Worm (Caenorhabditis elegans): ENCODE measurements around the gene C54D10.13.

Gene C54D10.13

DNA sequence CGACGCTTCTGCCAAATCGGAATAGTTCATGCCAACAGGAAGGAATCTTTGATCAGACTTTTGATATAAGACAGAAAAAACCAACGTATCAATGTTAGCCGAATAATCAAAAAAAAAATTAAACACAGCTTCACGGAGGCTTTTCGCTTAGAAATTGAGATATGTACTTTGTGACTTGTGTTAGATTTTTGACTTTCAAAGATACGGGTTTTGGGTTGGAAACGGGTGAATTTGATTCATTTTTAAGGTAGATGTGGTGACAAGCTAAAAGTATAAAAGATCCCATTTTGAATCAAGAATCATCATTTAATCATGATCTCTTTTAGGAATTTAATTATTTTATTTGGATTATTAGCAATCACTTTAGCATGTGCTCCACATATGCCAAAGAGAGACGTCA, 29.7 kb downstream of the C54D10.13 start, which contains the start of gene K01D12.8:
Gene K01D12.8, plus strand, starts transcription at position 301 of the 400 bp plus-strand sequence.
- TF ChIP-seq ces-1 (GFP tag; optimal IDR thresholded peaks at IDR 0.05) (no peak), elt-3 (tag; optimal IDR thresholded peaks at IDR 0.05) (no peak), unc-39 (tag; optimal IDR thresholded peaks at IDR 0.05) (no peak), lin-13 (tag; optimal IDR thresholded peaks at IDR 0.05) (no peak), ham-2 (GFP tag; optimal IDR thresholded peaks at IDR 0.05) (no peak), unc-62 (GFP tag; optimal IDR thresholded peaks at IDR 0.05) (no peak), M03D4.4 (tag; optimal IDR thresholded peaks at IDR 0.05) (no peak), unc-120 (tag; optimal IDR thresholded peaks at IDR 0.05; ENCODE audit: poor library complexity, severe bottlenecking) (no peak), pha-4 (tag; optimal IDR thresholded peaks at IDR 0.05) (no peak), ceh-43 (GFP tag; optimal IDR thresholded peaks at IDR 0.05) (no peak), cnd-1 (tag; optimal IDR thresholded peaks at IDR 0.05) (no peak)

DNA sequence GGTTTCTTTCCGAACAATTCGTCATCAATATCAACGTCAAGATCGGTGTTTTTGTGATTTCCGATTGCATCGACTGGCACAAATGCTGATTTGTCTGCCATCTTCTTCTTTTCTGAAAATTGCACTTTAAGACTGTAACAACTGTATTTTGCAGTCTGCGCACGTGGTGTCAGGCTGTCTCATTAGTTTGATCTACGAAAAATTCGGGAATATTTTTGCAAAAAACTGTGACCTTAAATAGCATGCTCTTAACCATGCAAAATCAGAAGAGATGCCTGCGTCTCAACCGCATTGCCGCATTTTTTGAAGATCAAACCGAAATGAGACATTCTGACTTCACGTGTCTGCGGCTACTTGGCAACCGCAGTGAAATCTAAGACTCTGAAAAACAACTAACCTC, 30.7 kb downstream of the C54D10.13 start, which contains the start of gene K01D12.7:
Gene K01D12.7, minus strand, starts transcription at position 101 of the 400 bp plus-strand sequence.
- no peak for TF ChIP-seq ceh-43 (GFP tag; optimal IDR thresholded peaks at IDR 0.05)
- no peak for TF ChIP-seq blmp-1 (tag; optimal IDR thresholded peaks at IDR 0.05)
- no peak for TF ChIP-seq ztf-11 (tag; optimal IDR thresholded peaks at IDR 0.05)
- no peak for TF ChIP-seq unc-39 (tag; optimal IDR thresholded peaks at IDR 0.05)
- no peak for TF ChIP-seq flh-1 (GFP tag; optimal IDR thresholded peaks at IDR 0.05)
- TF ChIP-seq lin-32 (GFP tag; optimal IDR thresholded peaks at IDR 0.05) = no peak
- no peak for TF ChIP-seq drap-1 (GFP tag; optimal IDR thresholded peaks at IDR 0.05)
- no peak for TF ChIP-seq ces-1 (GFP tag; optimal IDR thresholded peaks at IDR 0.05)
- TF ChIP-seq elt-1 (tag; optimal IDR thresholded peaks at IDR 0.05; ENCODE audit: borderline replicate concordance, insufficient read depth) = no peak
- TF ChIP-seq lsy-2 (tag; optimal IDR thresholded peaks at IDR 0.05) = no peak
- TF ChIP-seq M03D4.4 (tag; optimal IDR thresholded peaks at IDR 0.05) = no peak
- TF ChIP-seq unc-62 (GFP tag; optimal IDR thresholded peaks at IDR 0.05) = no peak
- TF ChIP-seq nhr-237 (tag; optimal IDR thresholded peaks at IDR 0.05) = no peak
- TF ChIP-seq bed-3 (GFP tag; optimal IDR thresholded peaks at IDR 0.05) = no peak
- no peak for TF ChIP-seq cnd-1 (tag; optimal IDR thresholded peaks at IDR 0.05)
- no peak for TF ChIP-seq ham-2 (GFP tag; optimal IDR thresholded peaks at IDR 0.05)
- TF ChIP-seq nhr-28 (tag; optimal IDR thresholded peaks at IDR 0.05) = no peak
- TF ChIP-seq nhr-2 (tag; optimal IDR thresholded peaks at IDR 0.05) = no peak
- TF ChIP-seq unc-120 (tag; optimal IDR thresholded peaks at IDR 0.05; ENCODE audit: poor library complexity, severe bottlenecking) = no peak
- no peak for TF ChIP-seq ceh-83 (GFP tag; optimal IDR thresholded peaks at IDR 0.05)

DNA sequence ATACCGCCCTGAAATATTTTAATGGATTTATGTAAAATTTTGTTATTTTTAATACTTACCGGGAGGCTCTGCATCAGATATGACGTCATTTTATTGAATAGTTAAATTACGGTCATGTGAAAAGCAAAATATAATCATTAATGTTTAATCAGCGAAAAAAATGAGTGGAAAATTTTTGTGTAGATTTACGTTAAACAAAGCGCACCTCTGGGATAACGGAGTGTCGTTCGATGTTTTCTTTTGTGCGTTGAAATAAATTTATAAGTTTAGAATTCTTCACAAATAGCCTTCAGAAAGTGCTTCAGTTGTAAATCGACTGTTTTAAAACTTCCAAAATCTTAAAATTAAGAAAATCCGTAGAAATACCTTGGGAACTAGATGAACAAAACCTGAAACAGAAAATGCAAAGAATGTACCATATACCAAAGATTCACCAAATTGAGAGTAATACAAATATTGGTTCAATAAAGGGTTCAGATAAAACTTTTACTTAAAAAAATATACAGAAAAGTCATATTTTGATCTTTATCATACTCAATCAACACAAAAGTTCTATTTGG, 31.3 kb downstream of the C54D10.13 start, which contains the start of the genes K01D12.20 and miga-1:
Gene K01D12.20, minus strand, starts transcription at position 138 of the 560 bp plus-strand sequence.
Gene miga-1, minus strand, starts transcription at position 183 of the 560 bp plus-strand sequence.
- TF ChIP-seq elt-1 (tag; optimal IDR thresholded peaks at IDR 0.05; ENCODE audit: borderline replicate concordance, insufficient read depth) (no peak), unc-62 (GFP tag; optimal IDR thresholded peaks at IDR 0.05) (no peak), pha-4 (tag; optimal IDR thresholded peaks at IDR 0.05) (no peak), nhr-237 (tag; optimal IDR thresholded peaks at IDR 0.05) (no peak), mab-5 (tag; optimal IDR thresholded peaks at IDR 0.05) (no peak), zip-8 (tag; optimal IDR thresholded peaks at IDR 0.05) (peak; percentile 71)

DNA sequence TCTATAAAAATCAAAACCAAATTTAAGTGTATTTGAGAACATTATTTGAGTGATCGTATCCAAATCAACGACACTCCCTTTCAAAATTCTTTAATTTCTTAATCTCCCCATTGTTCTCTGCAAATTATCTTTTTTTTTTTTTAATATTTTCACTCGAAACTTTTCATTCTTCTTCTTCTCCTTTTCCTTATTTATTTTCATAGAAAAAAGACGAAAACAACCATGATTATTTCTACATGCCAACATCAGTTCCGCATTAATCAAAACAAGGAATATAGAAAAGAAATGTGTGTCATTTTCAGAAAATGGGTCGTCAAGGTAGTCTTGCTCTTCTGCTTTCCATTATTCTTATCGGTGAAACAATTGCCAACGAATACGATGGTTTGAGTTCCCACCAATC, 34.5 kb downstream of the C54D10.13 start, which contains the start of gene K01D12.5:
Gene K01D12.5, plus strand, starts transcription at position 301 of the 400 bp plus-strand sequence.
- TF ChIP-seq ceh-39 (tag; optimal IDR thresholded peaks at IDR 0.05) (no peak), ztf-11 (tag; optimal IDR thresholded peaks at IDR 0.05) (no peak), unc-120 (tag; optimal IDR thresholded peaks at IDR 0.05; ENCODE audit: poor library complexity, severe bottlenecking) (no peak), sptf-1 (tag; optimal IDR thresholded peaks at IDR 0.05) (no peak), M03D4.4 (tag; optimal IDR thresholded peaks at IDR 0.05) (no peak), sem-2 (GFP tag; optimal IDR thresholded peaks at IDR 0.05) (no peak), nhr-28 (tag; optimal IDR thresholded peaks at IDR 0.05) (no peak), snpc-4 (tag; optimal IDR thresholded peaks at IDR 0.05) (no peak), flh-1 (GFP tag; optimal IDR thresholded peaks at IDR 0.05) (no peak), mls-2 (tag; optimal IDR thresholded peaks at IDR 0.05) (no peak)

DNA sequence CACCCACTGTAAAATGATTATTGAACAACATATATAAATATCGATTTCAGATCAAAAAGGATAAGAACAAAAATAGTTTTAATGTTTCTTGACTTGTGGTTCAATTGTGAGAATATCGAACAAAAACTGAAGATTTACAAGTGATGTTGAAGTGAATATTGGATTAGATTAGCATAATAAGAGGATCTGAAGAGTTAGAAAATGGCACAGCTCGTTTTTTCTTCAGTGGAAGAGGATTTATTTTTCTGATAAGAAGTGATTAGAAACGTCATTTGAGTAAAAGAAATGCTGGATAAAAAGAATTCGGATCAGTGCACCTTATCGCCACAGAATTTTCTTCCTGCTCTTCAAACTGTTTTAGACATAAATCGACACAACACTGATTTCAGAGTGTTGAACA, 36.4 kb downstream of the C54D10.13 start, which contains the start of gene twk-14:
Gene twk-14, minus strand, starts transcription at position 8 of the 400 bp plus-strand sequence.
- TF ChIP-seq sptf-1 (tag; optimal IDR thresholded peaks at IDR 0.05) = no peak
- no peak for TF ChIP-seq tbx-8 (GFP tag; optimal IDR thresholded peaks at IDR 0.05)
- no peak for TF ChIP-seq sem-2 (GFP tag; optimal IDR thresholded peaks at IDR 0.05)
- TF ChIP-seq blmp-1 (tag; optimal IDR thresholded peaks at IDR 0.05) = no peak
- TF ChIP-seq elt-3 (tag; optimal IDR thresholded peaks at IDR 0.05) = no peak
- no peak for TF ChIP-seq mab-5 (tag; optimal IDR thresholded peaks at IDR 0.05)
- TF ChIP-seq nhr-2 (tag; optimal IDR thresholded peaks at IDR 0.05) = no peak
- TF ChIP-seq flh-1 (GFP tag; optimal IDR thresholded peaks at IDR 0.05) = no peak
- no peak for TF ChIP-seq ces-1 (GFP tag; optimal IDR thresholded peaks at IDR 0.05)
- no peak for TF ChIP-seq unc-62 (GFP tag; optimal IDR thresholded peaks at IDR 0.05)
- no peak for TF ChIP-seq lin-13 (tag; optimal IDR thresholded peaks at IDR 0.05)
- no peak for TF ChIP-seq mep-1 (tag; optimal IDR thresholded peaks at IDR 0.05)

Data from whole organism, mixed stage, embryonic.